Fruit fly (Drosophila melanogaster) whole organism, embryonic: ENCODE measurements around the gene CG15213.

Experiments
- Ada2b ChIP-seq: fragments of 200-800 bp; sonication (Bioruptor generic); IDR thresholded peaks from 2 replicates; pipeline ENCODE4 v1.3.6; 2022; ENCODE audit warnings: missing biosample characterization, missing genetic modification characterization
- Asciz ChIP-seq: fragments of 200-800 bp; sonication (Bioruptor generic); optimal IDR thresholded peaks from 2 replicates; lab custom pipeline; 2017; ENCODE audit warnings: missing biosample characterization, mild to moderate bottlenecking, missing genetic modification characterization, missing genetic modification reagents
- B-H1 ChIP-seq: fragments of 200-800 bp; sonication (Bioruptor generic); IDR thresholded peaks from 3 replicates; pipeline ENCODE4 v1.3.6; 2022; ENCODE audit warnings: missing biosample characterization, missing genetic modification characterization
- CG10979 ChIP-seq: fragments of 200-800 bp; sonication (Bioruptor generic); optimal IDR thresholded peaks from 2 replicates; lab custom pipeline; 2018; ENCODE audit warnings: missing biosample characterization, mild to moderate bottlenecking, missing genetic modification characterization, moderate library complexity
- CG11504 ChIP-seq: fragments of 200-800 bp; sonication (Bioruptor generic); optimal IDR thresholded peaks from 3 replicates; lab custom pipeline; 2019; ENCODE audit warnings: missing biosample characterization, mild to moderate bottlenecking, missing genetic modification characterization, moderate library complexity
- CG12104 ChIP-seq: fragments of 200-800 bp; sonication (Bioruptor generic); optimal IDR thresholded peaks from 3 replicates; lab custom pipeline; 2016; ENCODE audit warnings: missing biosample characterization, missing genetic modification characterization
- CG13287 ChIP-seq: fragments of 200-800 bp; sonication (Bioruptor generic); IDR thresholded peaks from 2 replicates; pipeline ENCODE4 v1.3.6; 2022; ENCODE audit warnings: missing biosample characterization, missing genetic modification characterization; ENCODE audit not compliant: partially characterized antibody
- CG14441 ChIP-seq: fragments of 200-800 bp; sonication (Bioruptor generic); IDR thresholded peaks from 2 replicates; pipeline ENCODE4 v1.3.6; 2022; ENCODE audit warnings: missing biosample characterization, missing genetic modification characterization
- CG15269 ChIP-seq: fragments of 200-800 bp; sonication (Bioruptor generic); optimal IDR thresholded peaks from 2 replicates; lab custom pipeline; 2018; ENCODE audit warnings: missing biosample characterization, mild to moderate bottlenecking, missing genetic modification characterization, moderate library complexity
- CG16815 ChIP-seq: fragments of 200-800 bp; sonication (Bioruptor generic); optimal IDR thresholded peaks from 3 replicates; lab custom pipeline; 2017; ENCODE audit warnings: missing biosample characterization, mild to moderate bottlenecking, missing genetic modification characterization
- CG17328 ChIP-seq: fragments of 200-800 bp; sonication (Bioruptor generic); IDR thresholded peaks from 2 replicates; pipeline ENCODE4 v1.3.6; 2022; ENCODE audit warnings: missing biosample characterization, missing genetic modification characterization
- CG1832 ChIP-seq: fragments of 200-800 bp; sonication (Bioruptor generic); optimal IDR thresholded peaks from 2 replicates; lab custom pipeline; 2017; ENCODE audit warnings: missing biosample characterization, mild to moderate bottlenecking, missing genetic modification characterization, inconsistent platforms
- CG2202 ChIP-seq: fragments of 200-800 bp; sonication (Bioruptor generic); optimal IDR thresholded peaks from 2 replicates; lab custom pipeline; 2018; ENCODE audit warnings: missing biosample characterization, mild to moderate bottlenecking, missing genetic modification characterization
- CG32767 ChIP-seq: fragments of 200-800 bp; sonication (Bioruptor generic); IDR thresholded peaks from 2 replicates; pipeline ENCODE4 v1.3.6; 2022; ENCODE audit warnings: missing biosample characterization, missing genetic modification characterization
- CG4707 ChIP-seq: fragments of 200-800 bp; sonication (Bioruptor generic); optimal IDR thresholded peaks from 2 replicates; lab custom pipeline; 2018; ENCODE audit warnings: missing biosample characterization, mild to moderate bottlenecking, missing genetic modification characterization, moderate library complexity
- CG6272 ChIP-seq: fragments of 200-800 bp; sonication (Bioruptor generic); IDR thresholded peaks from 2 replicates; pipeline ENCODE4 v1.3.6; 2022; ENCODE audit warnings: missing biosample characterization, missing genetic modification characterization
- CG7372 ChIP-seq: fragments of 200-800 bp; sonication (Bioruptor generic); IDR thresholded peaks from 2 replicates; pipeline ENCODE4 v1.3.6; 2022; ENCODE audit warnings: missing biosample characterization, missing genetic modification characterization
- CG8765 ChIP-seq: fragments of 200-800 bp; sonication (Bioruptor generic); IDR thresholded peaks from 2 replicates; pipeline ENCODE4 v1.3.6; 2022; ENCODE audit warnings: missing biosample characterization, missing genetic modification characterization
- CG8924 ChIP-seq: fragments of 200-800 bp; optimal IDR thresholded peaks from 3 replicates; lab custom pipeline; 2019; ENCODE audit warnings: missing biosample characterization, mild to moderate bottlenecking, missing genetic modification characterization, moderate library complexity
- CG9797 ChIP-seq: fragments of 200-800 bp; sonication (Bioruptor generic); optimal IDR thresholded peaks from 3 replicates; lab custom pipeline; 2018; ENCODE audit warnings: missing biosample characterization, mild to moderate bottlenecking, missing genetic modification characterization
- CG9817 ChIP-seq: fragments of 200-800 bp; sonication (Bioruptor generic); optimal IDR thresholded peaks from 2 replicates; lab custom pipeline; 2018; ENCODE audit warnings: missing biosample characterization, mild to moderate bottlenecking, missing genetic modification characterization, moderate library complexity
- Ets65A ChIP-seq: fragments of 200-800 bp; sonication (Bioruptor generic); peaks from one replicate; lab custom pipeline; 2016; ENCODE audit warnings: missing biosample characterization, missing genetic modification characterization
- HHEX ChIP-seq: fragments of 200-800 bp; sonication (Bioruptor generic); optimal IDR thresholded peaks from 3 replicates; lab custom pipeline; 2017; ENCODE audit warnings: missing biosample characterization, mild to moderate bottlenecking, missing genetic modification characterization, missing genetic modification reagents
- Lim3 ChIP-seq: fragments of 200-800 bp; sonication (Bioruptor generic); IDR thresholded peaks from 2 replicates; pipeline ENCODE4 v1.3.6; 2022; ENCODE audit warnings: missing biosample characterization, missing genetic modification characterization
- Med ChIP-seq: fragments of 200-800 bp; sonication (Bioruptor generic); peaks from one replicate; lab custom pipeline; 2016; ENCODE audit warnings: missing biosample characterization, missing genetic modification characterization, mild to moderate bottlenecking, inconsistent platforms, moderate library complexity
- Myb ChIP-seq: fragments of 200-800 bp; sonication (Bioruptor generic); optimal IDR thresholded peaks from 2 replicates; lab custom pipeline; 2016; ENCODE audit warnings: missing biosample characterization, missing genetic modification characterization
- Oaz ChIP-seq: fragments of 200-800 bp; sonication (Bioruptor generic); IDR thresholded peaks from 2 replicates; pipeline ENCODE4 v1.3.6; 2022; ENCODE audit warnings: missing biosample characterization, missing genetic modification characterization
- TFAM ChIP-seq: fragments of 200-800 bp; sonication (Bioruptor generic); optimal IDR thresholded peaks from 2 replicates; lab custom pipeline; 2017; ENCODE audit warnings: missing biosample characterization, missing genetic modification characterization, inconsistent platforms
- cas ChIP-seq: fragments of 200-800 bp; sonication (Bioruptor generic); IDR thresholded peaks from 2 replicates; pipeline ENCODE4 v1.3.6; 2022; ENCODE audit warnings: missing biosample characterization, missing genetic modification characterization
- corto ChIP-seq: fragments of 200-800 bp; sonication (Bioruptor generic); optimal IDR thresholded peaks from 2 replicates; lab custom pipeline; 2016; ENCODE audit warnings: missing biosample characterization, mild to moderate bottlenecking, missing genetic modification characterization, moderate library complexity
- fd96Cb ChIP-seq: fragments of 200-800 bp; sonication (Bioruptor generic); optimal IDR thresholded peaks from 2 replicates; lab custom pipeline; 2018; ENCODE audit warnings: missing biosample characterization, mild to moderate bottlenecking, missing genetic modification characterization, moderate library complexity
- gce ChIP-seq: fragments of 200-800 bp; sonication (Bioruptor generic); IDR thresholded peaks from 3 replicates; pipeline ENCODE4 v1.3.6; 2022; ENCODE audit warnings: missing biosample characterization, missing genetic modification characterization
- gem ChIP-seq: fragments of 200-800 bp; sonication (Bioruptor generic); optimal IDR thresholded peaks from 2 replicates; lab custom pipeline; 2019; ENCODE audit warnings: missing biosample characterization, mild to moderate bottlenecking, missing genetic modification characterization, moderate library complexity
- ham ChIP-seq: fragments of 200-800 bp; sonication (Bioruptor generic); IDR thresholded peaks from 2 replicates; pipeline ENCODE4 v1.3.6; 2022; ENCODE audit warnings: missing biosample characterization, missing genetic modification characterization
- hth ChIP-seq: fragments of >200 bp; optimal IDR thresholded peaks from 2 replicates; lab custom pipeline; 2017; ENCODE audit warnings: inconsistent platforms
- lbe ChIP-seq: fragments of 200-800 bp; sonication (Bioruptor generic); optimal IDR thresholded peaks from 2 replicates; lab custom pipeline; 2016; ENCODE audit warnings: missing biosample characterization, mild to moderate bottlenecking, missing genetic modification characterization
- lilli ChIP-seq: fragments of 200-800 bp; sonication (Bioruptor generic); optimal IDR thresholded peaks from 3 replicates; lab custom pipeline; 2016; ENCODE audit warnings: missing biosample characterization, missing genetic modification characterization
- nom ChIP-seq: fragments of 200-800 bp; sonication (Bioruptor generic); optimal IDR thresholded peaks from 2 replicates; lab custom pipeline; 2017; ENCODE audit warnings: missing biosample characterization, missing genetic modification characterization, mild to moderate bottlenecking, moderate library complexity, missing genetic modification reagents
- otp ChIP-seq: fragments of 200-800 bp; sonication (Bioruptor generic); IDR thresholded peaks from 3 replicates; pipeline ENCODE4, ENCODE4 v1.3.6; 2022; ENCODE audit warnings: missing biosample characterization, missing genetic modification characterization
- pb ChIP-seq: fragments of 200-800 bp; sonication (Bioruptor generic); optimal IDR thresholded peaks from 3 replicates; lab custom pipeline; 2016; ENCODE audit warnings: missing biosample characterization, missing genetic modification characterization
- ranshi ChIP-seq: fragments of 200-800 bp; sonication (Bioruptor generic); IDR thresholded peaks from 2 replicates; pipeline ENCODE4 v1.3.6; 2022; ENCODE audit warnings: missing biosample characterization, missing genetic modification characterization
- sim ChIP-seq: fragments of 200-800 bp; sonication (Bioruptor generic); IDR thresholded peaks from 2 replicates; pipeline ENCODE4 v1.3.6; 2022; ENCODE audit warnings: missing biosample characterization, missing genetic modification characterization
- sisA ChIP-seq: fragments of 200-800 bp; sonication (Bioruptor generic); IDR thresholded peaks from 2 replicates; pipeline ENCODE4 v1.3.6; 2022; ENCODE audit warnings: missing biosample characterization, missing genetic modification characterization
- slou ChIP-seq: fragments of 200-800 bp; sonication (Bioruptor generic); optimal IDR thresholded peaks from 3 replicates; lab custom pipeline; 2016; ENCODE audit warnings: missing biosample characterization, missing genetic modification characterization
- sob ChIP-seq: fragments of 200-800 bp; sonication (Bioruptor generic); IDR thresholded peaks from 2 replicates; pipeline ENCODE4 v1.3.6; 2022; ENCODE audit warnings: missing biosample characterization, missing genetic modification characterization
- tio ChIP-seq: fragments of 200-800 bp; sonication (Bioruptor generic); optimal IDR thresholded peaks from 2 replicates; lab custom pipeline; 2017; ENCODE audit warnings: missing biosample characterization, missing genetic modification characterization, inconsistent platforms
- trem ChIP-seq: fragments of 200-800 bp; optimal IDR thresholded peaks from 3 replicates; lab custom pipeline; 2019; ENCODE audit warnings: missing biosample characterization, mild to moderate bottlenecking, missing genetic modification characterization, moderate library complexity
- tx ChIP-seq: fragments of 200-800 bp; sonication (Bioruptor generic); optimal IDR thresholded peaks from 2 replicates; lab custom pipeline; 2016; ENCODE audit warnings: missing biosample characterization, missing genetic modification characterization

CG15213 gene

dm6 chr3L:5132966-5133365 lies at the start of gene CG15213:
CG15213 (minus strand) TSS chr3L:5133220.
- TF ChIP-seq gem (tag; lab: Kevin White, UChicago) = no peak
- TF ChIP-seq TFAM (GFP tag; lab: Kevin White, UChicago) = no peak
- 0 out of 2 replicates have a peak, but pooled peaks have one; percentile 9 for TF ChIP-seq CG6272 (GFP tag; lab: Robert Waterston, UW)
- no peak for TF ChIP-seq CG15269 (tag; lab: Kevin White, UChicago)
- no peak for TF ChIP-seq lbe (GFP tag; lab: Kevin White, UChicago)
- TF ChIP-seq Med (GFP tag; lab: Kevin White, UChicago) = peak; percentile 27
- no peak for TF ChIP-seq sisA
- TF ChIP-seq HHEX (GFP tag; lab: Kevin White, UChicago) = no peak
- 0 out of 2 replicates have a peak, but pooled peaks have one; percentile 4 for TF ChIP-seq CG17328 (GFP tag; lab: Robert Waterston, UW)
- 0 out of 3 replicates have a peak, but pooled peaks have one; percentile 20 for TF ChIP-seq gce (GFP tag; lab: Robert Waterston, UW)
- TF ChIP-seq Ets65A (GFP tag; lab: Kevin White, UChicago) = peak; percentile 91

dm6 chr3L:5182255-5182993 lies 49.4 kb upstream of the CG15213 start:
- TF ChIP-seq tx (GFP tag; lab: Kevin White, UChicago) (no peak), CG11504 (tag; lab: Kevin White, UChicago) (peak; percentile 64), CG32767 (GFP tag; lab: Robert Waterston, UW) (no peak), CG9797 (GFP tag; lab: Kevin White, UChicago) (no peak), B-H1 (GFP tag; lab: Robert Waterston, UW) (peak; percentile 48; the same call in 2 of the 3 replicates), HHEX (GFP tag; lab: Kevin White, UChicago) (peak; percentile 26), Asciz (GFP tag; lab: Kevin White, UChicago) (peak; percentile 44), sob (peak; percentile 41; the same call in 1 of the 2 replicates), CG8924 (tag; lab: Kevin White, UChicago) (peak; percentile 34), CG15269 (tag; lab: Kevin White, UChicago) (peak; percentile 56), CG13287 (GFP tag; lab: Robert Waterston, UW) (no peak), CG8765 (GFP tag; lab: Robert Waterston, UW) (no peak), nom (GFP tag; lab: Kevin White, UChicago) (no peak), ranshi (no peak), CG10979 (peak; percentile 41), Ada2b (GFP tag; lab: Robert Waterston, UW) (peak; percentile 28; the same call in 1 of the 2 replicates), Lim3 (no peak), sim (GFP tag; lab: Robert Waterston, UW) (no peak; the same call in 1 of the 2 replicates), CG7372 (GFP tag; lab: Robert Waterston, UW) (no peak), Oaz (no peak), tio (GFP tag; lab: Kevin White, UChicago) (peak; percentile 19), slou (GFP tag; lab: Kevin White, UChicago) (peak; percentile 20), CG16815 (GFP tag; lab: Kevin White, UChicago) (no peak), trem (tag; lab: Kevin White, UChicago) (no peak), CG1832 (no peak), CG4707 (no peak), hth (lab: Kevin White, UChicago) (no peak), corto (no peak), otp (GFP tag; lab: Robert Waterston, UW) (no peak), lilli (GFP tag; lab: Kevin White, UChicago) (peak; percentile 53), ham (GFP tag; lab: Robert Waterston, UW) (no peak), fd96Cb (tag; lab: Kevin White, UChicago) (peak; percentile 30), CG2202 (tag; lab: Kevin White, UChicago) (no peak), cas (no peak), CG12104 (no peak), CG9817 (tag; lab: Kevin White, UChicago) (peak; percentile 28), CG14441 (GFP tag; lab: Robert Waterston, UW) (peak; percentile 46; the same call in 1 of the 2 replicates), Myb (GFP tag; lab: Kevin White, UChicago) (no peak), pb (GFP tag; lab: Kevin White, UChicago) (peak; percentile 24)
